Worm (Caenorhabditis elegans): ENCODE measurements around the gene F49E10.2.

F49E10.2 gene

ce11 chrX:5852113-5852512 lies 38.1 kb upstream of the F49E10.2 start:
- no peak for TF ChIP-seq pha-2 (tag; optimal IDR thresholded peaks at IDR 0.05)
- no peak for TF ChIP-seq hlh-30 (tag; optimal IDR thresholded peaks at IDR 0.05; ENCODE audit: insufficient read depth)
- no peak for TF ChIP-seq ceh-45 (GFP tag; IDR thresholded peaks at IDR 0.05)
- TF ChIP-seq T23F11.4 (GFP tag; optimal IDR thresholded peaks at IDR 0.05) = no peak
- no peak for TF ChIP-seq ztf-16 (tag; optimal IDR thresholded peaks at IDR 0.05)
- no peak for TF ChIP-seq ceh-34 (tag; optimal IDR thresholded peaks at IDR 0.05)
- TF ChIP-seq unc-86 (tag; optimal IDR thresholded peaks at IDR 0.05) = no peak
- no peak for TF ChIP-seq ceh-30 (tag; optimal IDR thresholded peaks at IDR 0.05)
- no peak for TF ChIP-seq zip-5 (tag; optimal IDR thresholded peaks at IDR 0.05)
- no peak for TF ChIP-seq C38D4.7 (GFP tag; optimal IDR thresholded peaks at IDR 0.05)
- no peak for TF ChIP-seq fkh-6 (tag; optimal IDR thresholded peaks at IDR 0.05)
- TF ChIP-seq hlh-6 (tag; optimal IDR thresholded peaks at IDR 0.05) = no peak
- TF ChIP-seq sox-2 (GFP tag; IDR thresholded peaks at IDR 0.05) = no peak
- no peak for TF ChIP-seq ceh-24 (tag; optimal IDR thresholded peaks at IDR 0.05)
- TF ChIP-seq elt-4 (tag; optimal IDR thresholded peaks at IDR 0.05) = no peak
- TF ChIP-seq pat-9 (tag; optimal IDR thresholded peaks at IDR 0.05) = no peak
- no peak for TF ChIP-seq ceh-6 (GFP tag; optimal IDR thresholded peaks at IDR 0.05)
- no peak for TF ChIP-seq nhr-232 (tag; optimal IDR thresholded peaks at IDR 0.05)

DNA sequence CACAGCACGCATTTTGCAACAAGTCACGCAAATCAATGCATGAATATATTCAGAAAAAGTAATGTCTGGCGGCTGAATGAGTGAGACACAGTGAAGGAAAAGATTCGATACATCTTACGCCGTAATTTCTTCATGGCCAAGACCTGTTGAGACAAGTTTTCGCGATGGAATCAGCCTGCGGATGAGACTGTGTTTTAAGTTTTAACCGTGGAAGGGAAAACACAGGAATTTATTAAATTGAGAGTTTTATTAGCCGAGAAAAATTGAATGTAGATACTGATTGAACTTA lies 36.1 kb upstream of the F49E10.2 start, which contains the start of gene hog-1:
TSS of gene hog-1 (minus strand) at position 101 of the 289 bp plus-strand sequence.
- TF ChIP-seq mec-3 (tag; optimal IDR thresholded peaks at IDR 0.05; ENCODE audit: borderline replicate concordance) (no peak), gmeb-2 (tag; optimal IDR thresholded peaks at IDR 0.05) (no peak), lim-6 (tag; optimal IDR thresholded peaks at IDR 0.05) (no peak), tbx-2 (tag; optimal IDR thresholded peaks at IDR 0.05) (no peak), lin-11 (tag; optimal IDR thresholded peaks at IDR 0.05) (no peak), nhr-232 (tag; optimal IDR thresholded peaks at IDR 0.05) (no peak), sox-4 (tag; optimal IDR thresholded peaks at IDR 0.05) (no peak), pax-1 (tag; optimal IDR thresholded peaks at IDR 0.05) (no peak), unc-86 (tag; optimal IDR thresholded peaks at IDR 0.05) (no peak), elt-2 (tag; optimal IDR thresholded peaks at IDR 0.05) (no peak), ceh-30 (tag; optimal IDR thresholded peaks at IDR 0.05) (no peak)

DNA sequence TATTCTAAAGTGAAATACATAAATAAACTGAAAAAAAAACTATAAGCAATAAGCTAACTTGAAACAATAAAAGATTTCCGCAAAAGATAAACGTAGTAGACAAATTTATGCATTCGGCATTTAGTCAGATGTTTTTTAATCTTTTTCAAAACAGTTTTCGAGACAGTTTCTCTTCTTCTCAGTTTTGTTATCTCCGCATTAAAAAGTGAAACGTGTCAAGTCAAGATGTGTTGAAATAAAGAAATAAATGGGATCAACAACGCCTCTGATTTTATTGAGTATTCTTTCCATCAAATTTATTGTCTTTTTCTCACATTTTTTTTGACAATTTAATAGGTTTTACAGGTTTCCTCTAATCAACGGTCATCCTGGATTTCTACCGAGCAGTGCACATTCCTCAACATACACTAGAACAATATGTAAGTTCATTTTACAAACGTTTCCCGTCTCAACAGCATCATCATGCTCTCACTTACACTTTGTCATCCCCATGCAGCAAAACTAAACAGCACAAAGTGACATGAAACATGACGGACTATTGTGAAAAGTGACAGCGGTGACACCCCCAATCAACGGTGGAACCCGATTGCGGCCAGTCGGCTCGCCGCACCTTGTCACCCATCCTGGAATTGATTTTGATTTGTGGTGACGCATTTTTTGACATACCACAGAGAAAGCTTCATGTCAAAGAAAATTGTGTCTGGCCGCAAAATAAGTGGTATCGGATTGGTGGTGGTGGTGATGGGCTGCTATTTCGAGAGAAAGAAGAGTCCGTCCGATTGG lies 35.5 kb upstream of the F49E10.2 start:
- TF ChIP-seq ceh-30 (tag; optimal IDR thresholded peaks at IDR 0.05) = no peak
- TF ChIP-seq unc-55 (GFP tag; optimal IDR thresholded peaks at IDR 0.05) = peak; percentile 62
- TF ChIP-seq hlh-15 (tag; optimal IDR thresholded peaks at IDR 0.05) = no peak

DNA sequence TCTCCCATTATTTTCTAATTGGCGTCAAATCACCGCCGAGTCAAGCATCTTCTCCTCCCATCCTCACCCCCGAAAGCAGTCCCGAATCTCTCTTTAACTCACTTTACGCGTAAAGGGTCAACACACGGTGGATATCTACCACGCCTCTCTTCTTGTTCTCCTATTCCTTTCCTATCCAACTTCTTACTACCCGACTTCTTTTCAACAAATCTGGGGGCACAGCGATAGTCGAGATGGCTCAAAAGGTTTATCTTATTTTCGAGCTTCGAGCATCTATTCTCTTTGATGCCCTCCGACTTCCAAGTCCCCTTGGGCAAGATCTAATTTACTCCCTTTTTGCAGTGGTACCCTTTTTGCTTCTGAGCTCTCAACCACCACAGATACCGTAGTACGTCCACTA lies 31.0 kb upstream of the F49E10.2 start:
- TF ChIP-seq sox-2 (GFP tag; IDR thresholded peaks at IDR 0.05) (no peak), unc-42 (tag; optimal IDR thresholded peaks at IDR 0.05) (peak; percentile 76)

DNA sequence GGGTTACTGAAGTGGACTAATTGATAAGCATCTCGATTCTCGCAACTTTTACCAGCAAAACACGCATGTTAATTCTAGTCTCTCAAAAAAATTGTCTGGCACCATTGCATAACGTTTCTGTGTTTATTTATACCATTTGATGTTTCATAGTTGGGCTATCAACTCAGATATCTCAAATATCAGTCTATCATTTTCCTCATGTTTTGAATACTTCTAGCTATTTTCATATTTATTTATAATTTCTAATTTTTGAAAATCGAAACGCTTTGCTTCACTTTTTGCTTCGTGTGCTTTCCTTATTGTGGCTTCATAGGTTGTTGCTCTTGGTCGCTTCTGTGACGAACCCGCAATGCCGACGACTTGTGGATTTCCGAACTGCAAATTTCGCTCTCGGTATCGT lies 27.8 kb upstream of the F49E10.2 start, which contains the start of gene ctbp-1:
TSS of gene ctbp-1 (plus strand) at position 301 of the 400 bp plus-strand sequence.
- TF ChIP-seq ahr-1 (tag; optimal IDR thresholded peaks at IDR 0.05) = no peak
- TF ChIP-seq ceh-6 (GFP tag; optimal IDR thresholded peaks at IDR 0.05) = no peak
- TF ChIP-seq ceh-22 (tag; optimal IDR thresholded peaks at IDR 0.05) = no peak
- TF ChIP-seq T23F11.4 (GFP tag; optimal IDR thresholded peaks at IDR 0.05) = no peak
- TF ChIP-seq rnt-1 (tag; optimal IDR thresholded peaks at IDR 0.05) = no peak
- TF ChIP-seq lin-11 (tag; optimal IDR thresholded peaks at IDR 0.05) = no peak
- no peak for TF ChIP-seq ttx-3 (tag; optimal IDR thresholded peaks at IDR 0.05)

Data from whole organism, late embryonic.